Worm (Caenorhabditis elegans): Measurements from ENCODE around the gene lin-14.

- no peak for TF ChIP-seq ceh-82 (tag; optimal IDR thresholded peaks at IDR 0.05)
- no peak for TF ChIP-seq zip-2 (tag; optimal IDR thresholded peaks at IDR 0.05)
- TF ChIP-seq pha-4 (GFP tag; IDR thresholded peaks at IDR 0.05) = no peak
- TF ChIP-seq pha-4 (tag; optimal IDR thresholded peaks at IDR 0.05) = no peak
- no peak for TF ChIP-seq set-16 (GFP tag; IDR thresholded peaks at IDR 0.05)
- no peak for TF ChIP-seq php-3 (GFP tag; IDR thresholded peaks at IDR 0.05)
- TF ChIP-seq fos-1 (tag; optimal IDR thresholded peaks at IDR 0.05) = no peak
- no peak for TF ChIP-seq lin-39 (tag; optimal IDR thresholded peaks at IDR 0.05)
- no peak for TF ChIP-seq vab-7 (GFP tag; IDR thresholded peaks at IDR 0.05)
- no peak for TF ChIP-seq skn-1 (tag; optimal IDR thresholded peaks at IDR 0.05)
These were observed 8.8 kb downstream of the lin-14 start for ce11 chrX:11474149-11474585.

All from whole organism, L4 larva.